Worm (Caenorhabditis elegans) whole organism, late embryonic: ENCODE data around the gene F59B10.4.

Experiments
- C38D4.7 ChIP-seq: fragments of 200-800 bp; sonication (Bioruptor generic); optimal IDR thresholded peaks from 2 replicates; lab custom pipeline; 2018; ENCODE audit warnings: mild to moderate bottlenecking, missing genetic modification characterization, moderate library complexity, missing compliant biosample characterization
- K09A11.1 ChIP-seq: sonication (generic microtip); optimal IDR thresholded peaks from 2 replicates; lab custom pipeline; 2017; ENCODE audit warnings: antibody characterized with exemption, mild to moderate bottlenecking, missing genetic modification characterization, missing compliant biosample characterization; ENCODE audit not compliant: insufficient read depth
- T23F11.4 ChIP-seq: fragments of 200-800 bp; sonication (Bioruptor generic); optimal IDR thresholded peaks from 2 replicates; lab custom pipeline; 2018; ENCODE audit warnings: mild to moderate bottlenecking, missing genetic modification characterization, missing compliant biosample characterization
- Y22D7AL.16 ChIP-seq: sonication (generic microtip); optimal IDR thresholded peaks from 2 replicates; lab custom pipeline; 2016; ENCODE audit warnings: missing genetic modification characterization, missing compliant biosample characterization
- ahr-1 ChIP-seq: sonication (generic microtip); optimal IDR thresholded peaks from 2 replicates; lab custom pipeline; 2016; ENCODE audit warnings: missing genetic modification characterization, missing compliant biosample characterization
- ceh-18 ChIP-seq: sonication (generic microtip); optimal IDR thresholded peaks from 2 replicates; lab custom pipeline; 2016; ENCODE audit warnings: missing genetic modification characterization, missing compliant biosample characterization
- ceh-2 ChIP-seq: sonication (generic microtip); optimal IDR thresholded peaks from 2 replicates; lab custom pipeline; 2016; ENCODE audit warnings: missing genotype, missing genetic modification characterization, missing compliant biosample characterization
- ceh-22 ChIP-seq: sonication (generic microtip); optimal IDR thresholded peaks from 2 replicates; lab custom pipeline; 2017; ENCODE audit warnings: missing biosample characterization, missing genetic modification characterization
- ceh-24 ChIP-seq: sonication (generic microtip); optimal IDR thresholded peaks from 2 replicates; lab custom pipeline; 2016; ENCODE audit warnings: mild to moderate bottlenecking, missing genetic modification characterization, missing compliant biosample characterization
- ceh-45 ChIP-seq: fragments of 200-800 bp; sonication (Bioruptor generic); IDR thresholded peaks from 2 replicates; pipeline ENCODE4 v1.3.6; 2022; ENCODE audit warnings: missing genetic modification reagents, missing genetic modification characterization, missing compliant biosample characterization
- ceh-48 ChIP-seq: sonication (generic microtip); optimal IDR thresholded peaks from 2 replicates; lab custom pipeline; 2016; ENCODE audit warnings: missing genetic modification characterization, inconsistent platforms, missing compliant biosample characterization
- ceh-6 ChIP-seq: fragments of 200-800 bp; sonication (Bioruptor generic); optimal IDR thresholded peaks from 2 replicates; lab custom pipeline; 2018; ENCODE audit warnings: mild to moderate bottlenecking, missing genetic modification characterization, missing compliant biosample characterization
- dmd-4 ChIP-seq: sonication (generic microtip); optimal IDR thresholded peaks from 2 replicates; lab custom pipeline; 2016; ENCODE audit warnings: borderline replicate concordance, missing genetic modification characterization, missing compliant biosample characterization
- elt-2 ChIP-seq: sonication (generic microtip); optimal IDR thresholded peaks from 2 replicates; lab custom pipeline; 2016; ENCODE audit warnings: missing genetic modification reagents, missing genetic modification characterization, missing compliant biosample characterization
- ets-4 ChIP-seq: sonication (generic microtip); optimal IDR thresholded peaks from 2 replicates; lab custom pipeline; 2016; ENCODE audit warnings: missing genetic modification characterization, missing compliant biosample characterization
- eyg-1 ChIP-seq: sonication (generic microtip); optimal IDR thresholded peaks from 2 replicates; lab custom pipeline; 2016; ENCODE audit warnings: missing genotype, missing genetic modification characterization, missing compliant biosample characterization
- fax-1 ChIP-seq: sonication (generic microtip); optimal IDR thresholded peaks from 2 replicates; lab custom pipeline; 2016; ENCODE audit warnings: missing genotype, missing genetic modification characterization, missing compliant biosample characterization
- gmeb-2 ChIP-seq: sonication (generic microtip); optimal IDR thresholded peaks from 2 replicates; lab custom pipeline; 2016; ENCODE audit warnings: missing genetic modification characterization, inconsistent platforms, missing compliant biosample characterization
- hlh-13 ChIP-seq: fragments of 200-800 bp; sonication (Bioruptor generic); optimal IDR thresholded peaks from 2 replicates; lab custom pipeline; 2018; ENCODE audit warnings: mild to moderate bottlenecking, missing genetic modification characterization, missing compliant biosample characterization
- hlh-15 ChIP-seq: sonication (generic microtip); optimal IDR thresholded peaks from 2 replicates; lab custom pipeline; 2016; ENCODE audit warnings: missing genetic modification characterization, missing compliant biosample characterization
- hlh-30 ChIP-seq: sonication (generic microtip); optimal IDR thresholded peaks from 2 replicates; lab custom pipeline; 2017; ENCODE audit warnings: antibody characterized with exemption, missing genetic modification characterization, missing compliant biosample characterization; ENCODE audit not compliant: insufficient read depth
- hlh-6 ChIP-seq: sonication (generic microtip); optimal IDR thresholded peaks from 2 replicates; lab custom pipeline; 2016; ENCODE audit warnings: missing genotype, missing genetic modification characterization, missing compliant biosample characterization
- hlh-8 ChIP-seq: sonication (generic microtip); optimal IDR thresholded peaks from 2 replicates; lab custom pipeline; 2016; ENCODE audit warnings: missing genotype, missing genetic modification characterization, missing compliant biosample characterization
- lin-11 ChIP-seq: fragments of 200-800 bp; sonication (Bioruptor generic); optimal IDR thresholded peaks from 2 replicates; lab custom pipeline; 2018; ENCODE audit warnings: mild to moderate bottlenecking, missing genetic modification characterization, missing compliant biosample characterization
- mec-3 ChIP-seq: sonication (generic microtip); optimal IDR thresholded peaks from 2 replicates; lab custom pipeline; 2016; ENCODE audit warnings: borderline replicate concordance, missing genetic modification characterization, missing compliant biosample characterization
- nfya-1 ChIP-seq: sonication (generic microtip); optimal IDR thresholded peaks from 2 replicates; lab custom pipeline; 2017; ENCODE audit warnings: missing genetic modification characterization, mild to moderate bottlenecking, missing compliant biosample characterization, antibody characterized with exemption, moderate library complexity
- nhr-11 ChIP-seq: fragments of 150-350 bp; optimal IDR thresholded peaks from 2 replicates; lab custom pipeline; 2014; ENCODE audit warnings: missing biosample characterization, missing genetic modification characterization
- nhr-232 ChIP-seq: sonication (generic microtip); optimal IDR thresholded peaks from 2 replicates; lab custom pipeline; 2016; ENCODE audit warnings: missing genetic modification characterization, missing compliant biosample characterization
- npax-4 ChIP-seq: sonication (generic microtip); optimal IDR thresholded peaks from 2 replicates; lab custom pipeline; 2016; ENCODE audit warnings: missing genetic modification characterization, missing compliant biosample characterization
- odd-2 ChIP-seq: sonication (generic microtip); optimal IDR thresholded peaks from 2 replicates; lab custom pipeline; 2017; ENCODE audit warnings: antibody characterized with exemption, mild to moderate bottlenecking, missing genetic modification characterization, missing compliant biosample characterization
- pat-9 ChIP-seq: fragments of 200-800 bp; sonication (Bioruptor generic); optimal IDR thresholded peaks from 2 replicates; lab custom pipeline; 2018; ENCODE audit warnings: mild to moderate bottlenecking, missing genetic modification characterization, moderate library complexity, missing compliant biosample characterization
- pax-1 ChIP-seq: fragments of 150-350 bp; optimal IDR thresholded peaks from 2 replicates; lab custom pipeline; 2014; ENCODE audit warnings: missing biosample characterization, missing genetic modification characterization
- pha-4 ChIP-seq: fragments of 150-350 bp; optimal IDR thresholded peaks from 2 replicates; lab custom pipeline; 2018; ENCODE audit warnings: missing biosample characterization, missing genetic modification reagents, missing genetic modification characterization
- pqm-1 ChIP-seq: sonication (generic microtip); optimal IDR thresholded peaks from 2 replicates; lab custom pipeline; 2016; ENCODE audit warnings: missing genetic modification characterization, missing compliant biosample characterization
- ref-2 ChIP-seq: sonication (generic microtip); optimal IDR thresholded peaks from 2 replicates; lab custom pipeline; 2016; ENCODE audit warnings: missing genetic modification characterization, missing compliant biosample characterization
- rnt-1 ChIP-seq: sonication (generic microtip); optimal IDR thresholded peaks from 2 replicates; lab custom pipeline; 2016; ENCODE audit warnings: missing genetic modification characterization, missing compliant biosample characterization
- sdc-2 ChIP-seq: sonication (generic microtip); optimal IDR thresholded peaks from 2 replicates; lab custom pipeline; 2016; ENCODE audit warnings: missing genotype, missing genetic modification characterization, missing compliant biosample characterization
- sox-2 ChIP-seq: fragments of 200-800 bp; sonication (Bioruptor generic); IDR thresholded peaks from 2 replicates; pipeline ENCODE4 v1.3.6; 2022; ENCODE audit warnings: missing genetic modification reagents, missing genetic modification characterization, missing compliant biosample characterization
- sox-4 ChIP-seq: sonication (generic microtip); optimal IDR thresholded peaks from 2 replicates; lab custom pipeline; 2017; ENCODE audit warnings: mild to moderate bottlenecking, missing genetic modification characterization, inconsistent platforms, missing compliant biosample characterization
- syd-9 ChIP-seq: sonication (generic microtip); optimal IDR thresholded peaks from 2 replicates; lab custom pipeline; 2016; ENCODE audit warnings: mild to moderate bottlenecking, missing genetic modification characterization, moderate library complexity, missing compliant biosample characterization
- tbx-2 ChIP-seq: sonication (generic microtip); optimal IDR thresholded peaks from 2 replicates; lab custom pipeline; 2016; ENCODE audit warnings: missing genetic modification characterization, missing compliant biosample characterization
- tbx-7 ChIP-seq: sonication (generic microtip); optimal IDR thresholded peaks from 2 replicates; lab custom pipeline; 2016; ENCODE audit warnings: missing genotype, missing genetic modification characterization, missing compliant biosample characterization
- ttx-3 ChIP-seq: sonication (generic microtip); optimal IDR thresholded peaks from 2 replicates; lab custom pipeline; 2016; ENCODE audit warnings: missing genetic modification reagents, missing genetic modification characterization, missing compliant biosample characterization
- unc-3 ChIP-seq, 2 experiments: fragments of 200-800 bp in 1 of 2; sonication (Bioruptor generic) in 1 of 2; sonication (generic microtip) in 1 of 2; conservative IDR thresholded peaks in 1 of 2; optimal IDR thresholded peaks in 1 of 2; 2 replicates each; pipeline versions ENCODE4 v1.3.6 to Lab custom; 2016 to 2022; ENCODE audit warnings: missing compliant biosample characterization in 2 of 2, missing genetic modification characterization in 2 of 2, missing genetic modification reagents in 1 of 2
- unc-42 ChIP-seq: sonication (generic microtip); optimal IDR thresholded peaks from 2 replicates; lab custom pipeline; 2016; ENCODE audit warnings: missing genotype, missing genetic modification characterization, missing compliant biosample characterization
- unc-86 ChIP-seq: sonication (generic microtip); optimal IDR thresholded peaks from 2 replicates; lab custom pipeline; 2016; ENCODE audit warnings: missing genetic modification characterization, missing compliant biosample characterization
- zip-5 ChIP-seq: sonication (generic microtip); optimal IDR thresholded peaks from 2 replicates; lab custom pipeline; 2016; ENCODE audit warnings: missing genetic modification characterization, missing compliant biosample characterization
- ztf-16 ChIP-seq: sonication (generic microtip); optimal IDR thresholded peaks from 2 replicates; lab custom pipeline; 2017; ENCODE audit warnings: missing genetic modification characterization, missing compliant biosample characterization

F59B10.4 gene

ce11 chrII:10550173-10550572, 31.3 kb upstream of the F59B10.4 start:
- no peak for TF ChIP-seq nhr-232 (tag; lab: Kevin White, UChicago)

- TF ChIP-seq eyg-1 (no peak), hlh-8 (no peak), nfya-1 (tag; lab: Kevin White, UChicago) (peak; percentile 94), zip-5 (tag; lab: Kevin White, UChicago) (no peak), odd-2 (tag; lab: Kevin White, UChicago) (no peak), tbx-2 (tag; lab: Kevin White, UChicago) (peak; percentile 62), sdc-2 (peak; percentile 30), Y22D7AL.16 (tag; lab: Kevin White, UChicago) (no peak), ceh-22 (no peak), unc-86 (tag; lab: Kevin White, UChicago) (no peak), pqm-1 (tag; lab: Kevin White, UChicago) (peak; percentile 32), ref-2 (tag; lab: Kevin White, UChicago) (peak; percentile 90), sox-4 (tag; lab: Kevin White, UChicago) (no peak), ahr-1 (tag; lab: Kevin White, UChicago) (no peak), hlh-6 (tag; lab: Kevin White, UChicago) (no peak), npax-4 (no peak), hlh-13 (GFP tag; lab: Kevin White, UChicago) (no peak), nhr-11 (no peak), pax-1 (tag; lab: Kevin White, UChicago) (peak; percentile 42), unc-3 (GFP tag; conservative IDR thresholded peaks at IDR 0.05; lab: Robert Waterston, UW) (peak; percentile 38; the same call in 1 of the 2 replicates), unc-3 (tag; optimal IDR thresholded peaks at IDR 0.05; lab: Kevin White, UChicago) (no peak), ceh-45 (GFP tag; lab: Robert Waterston, UW) (no peak), fax-1 (tag; lab: Kevin White, UChicago) (no peak), unc-42 (tag; lab: Kevin White, UChicago) (peak; percentile 70), ceh-24 (no peak), elt-2 (tag; lab: Kevin White, UChicago) (no peak), nhr-232 (tag; lab: Kevin White, UChicago) (no peak), syd-9 (tag; lab: Kevin White, UChicago) (peak; percentile 25), rnt-1 (tag; lab: Kevin White, UChicago) (peak; percentile 67), T23F11.4 (GFP tag; lab: Kevin White, UChicago) (peak; percentile 30), ceh-6 (no peak), hlh-15 (tag; lab: Kevin White, UChicago) (no peak), sox-2 (no peak), ttx-3 (tag; lab: Kevin White, UChicago) (no peak), ceh-2 (tag; lab: Kevin White, UChicago) (no peak), pha-4 (tag; lab: Kevin White, UChicago) (peak; percentile 11), tbx-7 (tag; lab: Kevin White, UChicago) (no peak), ceh-48 (tag; lab: Kevin White, UChicago) (no peak), lin-11 (tag; lab: Kevin White, UChicago) (no peak), ceh-18 (tag; lab: Kevin White, UChicago) (peak; percentile 88), K09A11.1 (tag; lab: Kevin White, UChicago) (peak; percentile 15), pat-9 (no peak), mec-3 (tag; lab: Kevin White, UChicago) (peak; percentile 53), hlh-30 (peak; percentile 96), dmd-4 (tag; lab: Kevin White, UChicago) (no peak), ets-4 (peak; percentile 76), ztf-16 (tag; lab: Kevin White, UChicago) (peak; percentile 5), gmeb-2 (tag; lab: Kevin White, UChicago) (peak; percentile 2), C38D4.7 (no peak)
These were observed 30.1 kb upstream of the F59B10.4 start for ce11 chrII:10548778-10549671.
